Worm (Caenorhabditis elegans): ENCODE results near the gene F11E6.8.

ce11 chrIV:17442503-17442902, 7.8 kb downstream of the F11E6.8 start, which contains the start of gene F11E6.11:
- TF ChIP-seq flt-1 (GFP tag; IDR thresholded peaks at IDR 0.05) (no peak), ama-1 (optimal IDR thresholded peaks at IDR 0.05) (no peak), ceh-36 (tag; optimal IDR thresholded peaks at IDR 0.05) (no peak), ceh-13 (GFP tag; optimal IDR thresholded peaks at IDR 0.05) (no peak)

All from whole organism, early embryonic.